Worm (Caenorhabditis elegans): ENCODE measurements around the gene C28H8.3.
A peak's percentile ranks its signal among the peaks of the same experiment; 100 is the strongest.

ce11 chrIII:5958172-5958886 lies 49.8 kb downstream of the C28H8.3 start, which contains the start of the genes nono-1 and nop-1:
- TF ChIP-seq him-1 (tag; optimal IDR thresholded peaks at IDR 0.05) (no peak), dao-5 (tag; optimal IDR thresholded peaks at IDR 0.05) (no peak), W03F9.2 (tag; optimal IDR thresholded peaks at IDR 0.05) (peak; percentile 51)
